Worm (Caenorhabditis elegans) whole organism, mixed stage, embryonic: ENCODE data around the gene Y43F8C.15.

Experiments used
- ceh-43 ChIP-seq: fragments of 200-800 bp; sonication (Bioruptor generic); optimal IDR thresholded peaks from 2 replicates; lab custom pipeline; 2018; ENCODE audit warnings: mild to moderate bottlenecking, missing genetic modification characterization, moderate library complexity, missing compliant biosample characterization
- nhr-28 ChIP-seq: fragments of 150-350 bp; optimal IDR thresholded peaks from 2 replicates; lab custom pipeline; 2014; ENCODE audit warnings: missing biosample characterization, missing genetic modification characterization

- TF ChIP-seq nhr-28 (tag; lab: Kevin White, UChicago) (no peak), ceh-43 (no peak)
These were observed 39.5 kb downstream of the Y43F8C.15 start for ce11 chrV:19670866-19671265.
